Fruit fly (Drosophila melanogaster) whole organism: ENCODE data around the gene Cht2.

ENCODE experiments used
- CG8478 ChIP-seq: fragments of >200 bp; optimal IDR thresholded peaks from 2 replicates; lab custom pipeline; 2018; ENCODE audit warnings: inconsistent platforms
- Dll ChIP-seq: fragments of >200 bp; optimal IDR thresholded peaks from 2 replicates; lab custom pipeline; 2017
- EcR ChIP-seq, 2 experiments: fragments of >200 bp; optimal IDR thresholded peaks; 2 replicates each; lab custom pipeline; 2017; ENCODE audit warnings: missing biosample characterization in 2 of 2, missing genetic modification characterization in 2 of 2, missing genetic modification reagents in 2 of 2
- pan ChIP-seq: fragments of >200 bp; optimal IDR thresholded peaks from 2 replicates; lab custom pipeline; 2017
- psq ChIP-seq: fragments of >200 bp; optimal IDR thresholded peaks from 2 replicates; lab custom pipeline; 2017
- usp ChIP-seq: fragments of >200 bp; optimal IDR thresholded peaks from 2 replicates; lab custom pipeline; 2017; ENCODE audit warnings: missing biosample characterization, missing genetic modification characterization, mixed read lengths

Cht2 gene

DNA sequence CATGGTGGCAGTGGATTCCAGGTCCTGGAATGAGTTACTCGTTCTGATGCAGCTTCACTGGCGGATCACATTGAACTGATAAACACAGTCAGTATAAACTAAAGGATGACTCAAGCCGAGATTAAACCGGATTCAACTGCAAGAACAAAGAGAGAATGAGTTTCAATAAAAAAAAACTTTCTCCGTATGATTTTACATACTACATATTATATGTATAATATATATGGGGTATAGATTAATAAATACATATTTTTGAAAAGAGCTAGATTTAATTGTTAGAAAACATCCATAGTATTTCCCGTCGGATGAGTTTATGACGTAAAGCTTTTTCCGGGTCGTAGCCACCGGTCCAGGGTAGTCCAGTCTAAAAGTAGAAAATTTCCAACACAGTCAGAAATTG lies 31.6 kb downstream of the Cht2 start, which contains the start of gene CG12035:
CG12035 (plus strand) TSS at position 301 of the 400 bp plus-strand sequence.
- TF ChIP-seq CG8478 (lab: Kevin White, UChicago) = no peak
- TF ChIP-seq psq (lab: Kevin White, UChicago) = no peak
- no peak for TF ChIP-seq EcR (GFP tag; optimal IDR thresholded peaks at IDR 0.05; lab: Kevin White, UChicago)
- no peak for TF ChIP-seq Dll (lab: Kevin White, UChicago)
- TF ChIP-seq pan (lab: Kevin White, UChicago) = no peak
- TF ChIP-seq usp = no peak

- TF ChIP-seq CG8478 (lab: Kevin White, UChicago) = no peak
- no peak for TF ChIP-seq psq (lab: Kevin White, UChicago)
- TF ChIP-seq usp = no peak
- no peak for TF ChIP-seq Dll (lab: Kevin White, UChicago)
- no peak for TF ChIP-seq EcR (GFP tag; optimal IDR thresholded peaks at IDR 0.05; lab: Kevin White, UChicago)
- TF ChIP-seq pan (lab: Kevin White, UChicago) = no peak
Observed at dm6 chr3L:1723053-1723452, 32.7 kb downstream of the Cht2 start, which contains the start of gene CG18171. TSS of gene CG18171 (minus strand) at chr3L:1723153.

- TF ChIP-seq CG8478 (lab: Kevin White, UChicago) (no peak), Dll (lab: Kevin White, UChicago) (no peak), usp (no peak), pan (lab: Kevin White, UChicago) (no peak), EcR (GFP tag; optimal IDR thresholded peaks at IDR 0.05; lab: Kevin White, UChicago) (no peak), psq (lab: Kevin White, UChicago) (no peak)
Observed at dm6 chr3L:1711218-1711617, 44.5 kb downstream of the Cht2 start.

- TF ChIP-seq EcR (GFP tag; optimal IDR thresholded peaks at IDR 0.05; lab: Kevin White, UChicago) = no peak
- TF ChIP-seq CG8478 (lab: Kevin White, UChicago) = no peak
- TF ChIP-seq pan (lab: Kevin White, UChicago) = no peak
- no peak for TF ChIP-seq usp
- TF ChIP-seq Dll (lab: Kevin White, UChicago) = no peak
- no peak for TF ChIP-seq psq (lab: Kevin White, UChicago)
Observed at dm6 chr3L:1710562-1710961, 45.2 kb downstream of the Cht2 start.

DNA sequence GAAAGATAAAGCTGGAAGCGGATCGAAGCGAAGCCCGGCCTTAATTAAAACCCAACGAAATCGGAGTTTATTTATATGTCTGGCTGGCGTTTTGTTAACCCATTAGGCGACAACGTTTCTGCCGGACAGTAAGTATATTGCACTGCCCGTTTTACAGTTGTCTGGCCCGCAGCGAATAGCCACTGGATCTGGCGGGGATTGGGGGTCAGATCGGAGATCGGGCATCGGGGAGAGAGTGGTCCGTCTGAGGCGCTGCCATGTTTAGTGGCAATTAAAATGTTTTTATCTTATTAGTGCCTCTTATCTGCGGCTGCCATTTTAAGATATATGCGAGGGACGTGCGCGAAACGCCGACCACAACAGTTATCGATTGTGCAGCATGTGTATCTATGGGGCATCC lies 46.6 kb downstream of the Cht2 start:
- TF ChIP-seq CG8478 (lab: Kevin White, UChicago) (no peak), psq (lab: Kevin White, UChicago) (no peak), EcR (GFP tag; optimal IDR thresholded peaks at IDR 0.05; lab: Kevin White, UChicago) (no peak), usp (no peak), Dll (lab: Kevin White, UChicago) (no peak), pan (lab: Kevin White, UChicago) (no peak)

- TF ChIP-seq CG8478 (lab: Kevin White, UChicago) = no peak
- TF ChIP-seq EcR (GFP tag; optimal IDR thresholded peaks at IDR 0.05; lab: Kevin White, UChicago) = no peak
- no peak for TF ChIP-seq psq (lab: Kevin White, UChicago)
- no peak for TF ChIP-seq usp
- no peak for TF ChIP-seq pan (lab: Kevin White, UChicago)
- no peak for TF ChIP-seq Dll (lab: Kevin White, UChicago)
Observed at dm6 chr3L:1702367-1702927, 53.3 kb downstream of the Cht2 start, which contains the start of gene CG13931. TSS of gene CG13931 (minus strand) at chr3L:1702407.
